Fruit fly (Drosophila melanogaster) whole organism, embryonic: ENCODE results near the gene Doc1.

Source experiments
- Bteb2 ChIP-seq: fragments of 200-800 bp; sonication (Bioruptor generic); optimal IDR thresholded peaks from 2 replicates; lab custom pipeline; 2016; ENCODE audit warnings: missing biosample characterization, missing genetic modification characterization
- CG10321 ChIP-seq: fragments of 200-800 bp; sonication (Bioruptor generic); IDR thresholded peaks from 2 replicates; pipeline ENCODE4 v1.3.6; 2022; ENCODE audit warnings: missing biosample characterization, missing genetic modification characterization
- CG11247 ChIP-seq: fragments of 200-800 bp; sonication (Bioruptor generic); IDR thresholded peaks from 2 replicates; pipeline ENCODE4 v1.3.6; 2022; ENCODE audit warnings: missing biosample characterization, missing genetic modification characterization
- CG1233 ChIP-seq: fragments of 200-800 bp; sonication (Bioruptor generic); optimal IDR thresholded peaks from 4 replicates; lab custom pipeline; 2018; ENCODE audit warnings: missing biosample characterization, mild to moderate bottlenecking, missing genetic modification characterization
- CG17361 ChIP-seq: fragments of 200-800 bp; sonication (Bioruptor generic); IDR thresholded peaks from 3 replicates; pipeline ENCODE4 v1.3.6; 2022; ENCODE audit warnings: missing biosample characterization, missing genetic modification characterization
- CG17612 ChIP-seq: fragments of 200-800 bp; sonication (Bioruptor generic); IDR thresholded peaks from 2 replicates; pipeline ENCODE4 v1.3.6; 2022; ENCODE audit warnings: missing biosample characterization, missing genetic modification characterization
- CG1832 ChIP-seq: fragments of 200-800 bp; sonication (Bioruptor generic); optimal IDR thresholded peaks from 2 replicates; lab custom pipeline; 2017; ENCODE audit warnings: missing biosample characterization, mild to moderate bottlenecking, missing genetic modification characterization, inconsistent platforms
- CG2889 ChIP-seq: fragments of 200-800 bp; sonication (Bioruptor generic); IDR thresholded peaks from 3 replicates; pipeline ENCODE4 v1.3.6; 2022; ENCODE audit warnings: missing biosample characterization, missing genetic modification characterization
- CG31441 ChIP-seq: fragments of 200-800 bp; sonication (Bioruptor generic); IDR thresholded peaks from 2 replicates; pipeline ENCODE4 v1.3.6; 2022; ENCODE audit warnings: missing biosample characterization, missing genetic modification characterization
- CG33557 ChIP-seq: fragments of 200-800 bp; sonication (Bioruptor generic); optimal IDR thresholded peaks from 2 replicates; lab custom pipeline; 2019; ENCODE audit warnings: missing biosample characterization, mild to moderate bottlenecking, missing genetic modification characterization, moderate library complexity
- CG4404 ChIP-seq: fragments of 200-800 bp; sonication (Bioruptor generic); IDR thresholded peaks from 2 replicates; pipeline ENCODE4 v1.3.6; 2022; ENCODE audit warnings: missing biosample characterization, missing genetic modification characterization
- CG4854 ChIP-seq: fragments of 200-800 bp; sonication (Bioruptor generic); optimal IDR thresholded peaks from 2 replicates; lab custom pipeline; 2016; ENCODE audit warnings: missing biosample characterization, missing genetic modification characterization, inconsistent platforms
- CG6683 ChIP-seq: fragments of 200-800 bp; sonication (Bioruptor generic); optimal IDR thresholded peaks from 2 replicates; lab custom pipeline; 2017; ENCODE audit warnings: missing biosample characterization, mild to moderate bottlenecking, missing genetic modification characterization, missing genetic modification reagents
- CG6854 ChIP-seq: fragments of 200-800 bp; sonication (Bioruptor generic); optimal IDR thresholded peaks from 3 replicates; lab custom pipeline; 2017; ENCODE audit warnings: missing biosample characterization, mild to moderate bottlenecking, missing genetic modification characterization
- CG7271 ChIP-seq: fragments of 200-800 bp; sonication (Bioruptor generic); optimal IDR thresholded peaks from 2 replicates; lab custom pipeline; 2018; ENCODE audit warnings: missing biosample characterization, mild to moderate bottlenecking, missing genetic modification characterization, moderate library complexity
- CG7987 ChIP-seq: fragments of 200-800 bp; sonication (Bioruptor generic); optimal IDR thresholded peaks from 2 replicates; lab custom pipeline; 2018; ENCODE audit warnings: missing biosample characterization, mild to moderate bottlenecking, missing genetic modification characterization, moderate library complexity
- CG8089 ChIP-seq: fragments of 200-800 bp; sonication (Bioruptor generic); optimal IDR thresholded peaks from 3 replicates; lab custom pipeline; 2016; ENCODE audit warnings: missing biosample characterization, missing genetic modification characterization
- E2f1 ChIP-seq: fragments of 200-800 bp; sonication (Bioruptor generic); IDR thresholded peaks from 2 replicates; pipeline ENCODE4 v1.3.6; 2022; ENCODE audit warnings: missing biosample characterization, missing genetic modification characterization
- Ets65A ChIP-seq: fragments of 200-800 bp; sonication (Bioruptor generic); peaks from one replicate; lab custom pipeline; 2016; ENCODE audit warnings: missing biosample characterization, missing genetic modification characterization
- Fer1 ChIP-seq: fragments of 200-800 bp; sonication (Bioruptor generic); optimal IDR thresholded peaks from 2 replicates; lab custom pipeline; 2017; ENCODE audit warnings: missing biosample characterization, mild to moderate bottlenecking, missing genetic modification characterization
- Fer2 ChIP-seq: fragments of 200-800 bp; sonication (Bioruptor generic); optimal IDR thresholded peaks from 2 replicates; lab custom pipeline; 2018; ENCODE audit warnings: missing biosample characterization, mild to moderate bottlenecking, missing genetic modification characterization, moderate library complexity
- Gsc ChIP-seq: fragments of 200-800 bp; sonication (Bioruptor generic); IDR thresholded peaks from 2 replicates; pipeline ENCODE4 v1.3.6; 2022; ENCODE audit warnings: missing biosample characterization, missing genetic modification characterization
- Med ChIP-seq: fragments of 200-800 bp; sonication (Bioruptor generic); peaks from one replicate; lab custom pipeline; 2016; ENCODE audit warnings: missing biosample characterization, missing genetic modification characterization, mild to moderate bottlenecking, inconsistent platforms, moderate library complexity
- Nf-YC ChIP-seq: fragments of 200-800 bp; optimal IDR thresholded peaks from 3 replicates; lab custom pipeline; 2019; ENCODE audit warnings: missing biosample characterization, mild to moderate bottlenecking, missing genetic modification characterization, moderate library complexity
- Pdp1 ChIP-seq, 2 experiments: fragments of 200-800 bp; sonication (Bioruptor generic); optimal IDR thresholded peaks; 3 replicates each; lab custom pipeline; 2016; ENCODE audit warnings: missing biosample characterization in 2 of 2, missing genetic modification characterization in 2 of 2, mild to moderate bottlenecking in 1 of 2, moderate library complexity in 1 of 2
- Side ChIP-seq: fragments of 200-800 bp; sonication (Bioruptor generic); optimal IDR thresholded peaks from 2 replicates; lab custom pipeline; 2016; ENCODE audit warnings: missing biosample characterization, missing genetic modification characterization
- TFAM ChIP-seq: fragments of 200-800 bp; sonication (Bioruptor generic); optimal IDR thresholded peaks from 2 replicates; lab custom pipeline; 2017; ENCODE audit warnings: missing biosample characterization, missing genetic modification characterization, inconsistent platforms
- Tbp ChIP-seq: fragments of >200 bp; optimal IDR thresholded peaks from 2 replicates; lab custom pipeline; 2018; ENCODE audit warnings: missing biosample characterization, missing genetic modification characterization
- Xbp1 ChIP-seq: fragments of 200-800 bp; sonication (Bioruptor generic); optimal IDR thresholded peaks from 3 replicates; lab custom pipeline; 2016; ENCODE audit warnings: missing biosample characterization, mild to moderate bottlenecking, missing genetic modification characterization
- al ChIP-seq: fragments of 200-800 bp; sonication (Bioruptor generic); IDR thresholded peaks from 2 replicates; pipeline ENCODE4 v1.3.6; 2022; ENCODE audit warnings: missing biosample characterization, missing genetic modification characterization
- ash1 ChIP-seq: fragments of 200-800 bp; sonication (Bioruptor generic); optimal IDR thresholded peaks from 2 replicates; lab custom pipeline; 2018; ENCODE audit warnings: missing biosample characterization, mild to moderate bottlenecking, missing genetic modification characterization
- chn ChIP-seq: fragments of 200-800 bp; sonication (Bioruptor generic); optimal IDR thresholded peaks from 2 replicates; lab custom pipeline; 2016; ENCODE audit warnings: missing biosample characterization, missing genetic modification characterization
- ewg ChIP-seq: fragments of 200-800 bp; sonication (Bioruptor generic); optimal IDR thresholded peaks from 3 replicates; lab custom pipeline; 2017; ENCODE audit warnings: mild to moderate bottlenecking, missing biosample characterization, missing genetic modification reagents, missing genetic modification characterization
- fd3F ChIP-seq: fragments of 200-800 bp; sonication (Bioruptor generic); optimal IDR thresholded peaks from 2 replicates; lab custom pipeline; 2018; ENCODE audit warnings: missing biosample characterization, mild to moderate bottlenecking, missing genetic modification characterization, moderate library complexity
- fd64A ChIP-seq: fragments of 200-800 bp; sonication (Bioruptor generic); optimal IDR thresholded peaks from 3 replicates; lab custom pipeline; 2018; ENCODE audit warnings: missing biosample characterization, mild to moderate bottlenecking, missing genetic modification characterization
- ftz-f1 ChIP-seq: fragments of 200-800 bp; sonication (Bioruptor generic); optimal IDR thresholded peaks from 2 replicates; lab custom pipeline; 2016; ENCODE audit warnings: missing biosample characterization, missing genetic modification characterization
- grau ChIP-seq: fragments of 200-800 bp; optimal IDR thresholded peaks from 3 replicates; lab custom pipeline; 2019; ENCODE audit warnings: missing biosample characterization, mild to moderate bottlenecking, missing genetic modification characterization, moderate library complexity
- grn ChIP-seq: fragments of 200-800 bp; sonication (Bioruptor generic); optimal IDR thresholded peaks from 3 replicates; lab custom pipeline; 2017; ENCODE audit warnings: missing biosample characterization, missing genetic modification characterization
- gro ChIP-seq: fragments of 200-800 bp; sonication (Bioruptor generic); optimal IDR thresholded peaks from 2 replicates; lab custom pipeline; 2016; ENCODE audit warnings: missing biosample characterization, missing genetic modification characterization
- ind ChIP-seq: fragments of 200-800 bp; sonication (Bioruptor generic); optimal IDR thresholded peaks from 3 replicates; lab custom pipeline; 2016; ENCODE audit warnings: missing biosample characterization, missing genetic modification characterization
- luna ChIP-seq: fragments of 200-800 bp; sonication (Bioruptor generic); optimal IDR thresholded peaks from 2 replicates; lab custom pipeline; 2016; ENCODE audit warnings: missing biosample characterization, missing genetic modification characterization
- mam ChIP-seq: fragments of 200-800 bp; sonication (Bioruptor generic); optimal IDR thresholded peaks from 3 replicates; lab custom pipeline; 2016; ENCODE audit warnings: missing biosample characterization, missing genetic modification characterization
- nerfin-1 ChIP-seq: fragments of 200-800 bp; sonication (Bioruptor generic); optimal IDR thresholded peaks from 3 replicates; lab custom pipeline; 2019; ENCODE audit warnings: missing biosample characterization, mild to moderate bottlenecking, missing genetic modification characterization, moderate library complexity
- org-1 ChIP-seq: fragments of 200-800 bp; sonication (Bioruptor generic); optimal IDR thresholded peaks from 2 replicates; lab custom pipeline; 2017; ENCODE audit warnings: missing biosample characterization, missing genetic modification characterization
- pfk ChIP-seq: fragments of 200-800 bp; sonication (Bioruptor generic); optimal IDR thresholded peaks from 2 replicates; lab custom pipeline; 2018; ENCODE audit warnings: missing biosample characterization, mild to moderate bottlenecking, missing genetic modification characterization, moderate library complexity
- pzg ChIP-seq: fragments of 200-800 bp; sonication (Bioruptor generic); optimal IDR thresholded peaks from 3 replicates; lab custom pipeline; 2018; ENCODE audit warnings: missing biosample characterization, mild to moderate bottlenecking, missing genetic modification characterization, moderate library complexity
- ranshi ChIP-seq: fragments of 200-800 bp; sonication (Bioruptor generic); IDR thresholded peaks from 2 replicates; pipeline ENCODE4 v1.3.6; 2022; ENCODE audit warnings: missing biosample characterization, missing genetic modification characterization
- sisA ChIP-seq: fragments of 200-800 bp; sonication (Bioruptor generic); IDR thresholded peaks from 2 replicates; pipeline ENCODE4 v1.3.6; 2022; ENCODE audit warnings: missing biosample characterization, missing genetic modification characterization
- slou ChIP-seq: fragments of 200-800 bp; sonication (Bioruptor generic); optimal IDR thresholded peaks from 3 replicates; lab custom pipeline; 2016; ENCODE audit warnings: missing biosample characterization, missing genetic modification characterization
- tna ChIP-seq: fragments of 200-800 bp; sonication (Bioruptor generic); IDR thresholded peaks from 2 replicates; pipeline ENCODE4 v1.3.6; 2022; ENCODE audit warnings: missing biosample characterization, missing genetic modification characterization; ENCODE audit not compliant: partially characterized antibody
- ttk ChIP-seq: fragments of 200-800 bp; sonication (Bioruptor generic); IDR thresholded peaks from 2 replicates; pipeline ENCODE4 v2.1.2; 2022; ENCODE audit warnings: missing biosample characterization, missing genetic modification characterization
- zfh1 ChIP-seq: fragments of 200-800 bp; sonication (Bioruptor generic); IDR thresholded peaks from 3 replicates; pipeline ENCODE4 v1.3.6; 2022; ENCODE audit warnings: missing biosample characterization, missing genetic modification characterization

The Doc1 gene

DNA sequence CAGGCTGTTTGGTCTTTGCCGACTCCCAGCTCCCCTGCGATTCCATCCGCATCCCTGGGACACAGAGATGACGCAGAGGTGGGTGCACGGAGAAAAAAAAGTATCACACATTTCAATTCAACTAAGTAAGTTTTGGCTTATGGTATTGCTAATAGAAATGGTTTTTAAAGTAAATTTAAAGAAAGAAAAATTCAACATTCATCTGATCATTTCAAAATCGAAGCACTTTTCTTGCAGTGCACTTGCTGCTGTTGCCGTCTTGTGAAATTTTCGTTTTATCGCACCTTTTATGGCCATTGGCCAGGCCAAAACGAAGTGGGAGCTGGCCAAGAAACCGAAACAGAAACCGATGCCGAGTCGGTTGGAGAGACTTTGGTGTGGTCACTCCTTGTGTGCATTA is 4.1 kb downstream of the Doc1 start (continued):
- TF ChIP-seq CG11247 (GFP tag; lab: Robert Waterston, UW) = peak; percentile 63
- TF ChIP-seq CG7987 (GFP tag; lab: Kevin White, UChicago) = no peak
- TF ChIP-seq pzg (GFP tag; lab: Kevin White, UChicago) = no peak
- peak; percentile 54 for TF ChIP-seq Xbp1 (GFP tag; lab: Kevin White, UChicago)
- no peak for TF ChIP-seq gro (GFP tag; lab: Kevin White, UChicago)
- no peak for TF ChIP-seq CG1832 (GFP tag; lab: Kevin White, UChicago)
- TF ChIP-seq ttk (GFP tag; lab: Robert Waterston, UW) = peak; percentile 68
- no peak for TF ChIP-seq ftz-f1 (GFP tag; lab: Kevin White, UChicago)
- TF ChIP-seq Bteb2 (GFP tag; lab: Kevin White, UChicago) = no peak
- TF ChIP-seq ranshi (GFP tag; lab: Robert Waterston, UW) = peak; percentile 72; the same call in 1 of the 2 replicates
- no peak for TF ChIP-seq pfk (GFP tag; lab: Kevin White, UChicago)
- no peak for TF ChIP-seq Fer1 (GFP tag; lab: Kevin White, UChicago)
- peak; percentile 28 for TF ChIP-seq fd64A (GFP tag; lab: Kevin White, UChicago)
- TF ChIP-seq fd3F (GFP tag; lab: Kevin White, UChicago) = no peak
- TF ChIP-seq CG17361 (GFP tag; lab: Robert Waterston, UW) = peak; percentile 79
- TF ChIP-seq CG8089 (GFP tag; lab: Kevin White, UChicago) = peak; percentile 34
- peak; percentile 95 for TF ChIP-seq Med (GFP tag; lab: Kevin White, UChicago)
- TF ChIP-seq CG7271 (tag; lab: Kevin White, UChicago) = peak; percentile 68
- peak; percentile 52 for TF ChIP-seq Side
- TF ChIP-seq org-1 (GFP tag; lab: Kevin White, UChicago) = peak; percentile 33
- peak; percentile 76; the same call in 2 of the 3 replicates for TF ChIP-seq zfh1 (GFP tag; lab: Robert Waterston, UW)
- TF ChIP-seq CG31441 (GFP tag; lab: Robert Waterston, UW) = peak; percentile 70
- TF ChIP-seq grau (tag; lab: Kevin White, UChicago) = peak; percentile 52
- TF ChIP-seq tna = no peak
- TF ChIP-seq Pdp1 (GFP tag; optimal IDR thresholded peaks at IDR 0.05; lab: Kevin White, UChicago) = peak; percentile 59 to 75
- peak; percentile 67 for TF ChIP-seq chn (GFP tag; lab: Kevin White, UChicago)
- no peak for TF ChIP-seq ash1 (GFP tag; lab: Kevin White, UChicago)
- TF ChIP-seq CG2889 (GFP tag; lab: Robert Waterston, UW) = 0 out of 3 replicates have a peak, but pooled peaks have one; percentile 49
- peak; percentile 44 for TF ChIP-seq mam
- TF ChIP-seq nerfin-1 (tag; lab: Kevin White, UChicago) = peak; percentile 53
- TF ChIP-seq grn (GFP tag; lab: Kevin White, UChicago) = peak; percentile 7
- TF ChIP-seq CG4404 (GFP tag; lab: Robert Waterston, UW) = peak; percentile 77
- no peak for TF ChIP-seq Fer2 (tag; lab: Kevin White, UChicago)
- TF ChIP-seq al = peak; percentile 31; the same call in 1 of the 2 replicates
- peak; percentile 30 for TF ChIP-seq CG4854 (GFP tag; lab: Kevin White, UChicago)
- TF ChIP-seq CG1233 = peak; percentile 62
- TF ChIP-seq luna (GFP tag; lab: Kevin White, UChicago) = no peak
- peak; percentile 31 for TF ChIP-seq ewg
- TF ChIP-seq Nf-YC = peak; percentile 33
- peak; percentile 78 for TF ChIP-seq sisA
- TF ChIP-seq ind (GFP tag; lab: Kevin White, UChicago) = peak; percentile 62
- TF ChIP-seq CG6854 (GFP tag; lab: Kevin White, UChicago) = no peak
- no peak; the same call in 1 of the 2 replicates for TF ChIP-seq CG10321 (GFP tag; lab: Robert Waterston, UW)
- TF ChIP-seq TFAM = peak; percentile 21
- TF ChIP-seq E2f1 (GFP tag; lab: Robert Waterston, UW) = peak; percentile 78
- no peak for TF ChIP-seq CG6683
- TF ChIP-seq CG33557 (GFP tag; lab: Kevin White, UChicago) = peak; percentile 8
- no peak for TF ChIP-seq Tbp (GFP tag; lab: Kevin White, UChicago)
- 0 out of 2 replicates have a peak, but pooled peaks have one; percentile 50 for TF ChIP-seq Gsc (GFP tag; lab: Robert Waterston, UW)
- TF ChIP-seq slou (GFP tag; lab: Kevin White, UChicago) = no peak
- no peak for TF ChIP-seq CG17612 (GFP tag; lab: Robert Waterston, UW)
- TF ChIP-seq Ets65A = peak; percentile 97
